Worm (Caenorhabditis elegans) whole organism, L4 larva: Measurements from ENCODE around the gene Y53C12B.1.

Experiments used
- F44E2.7 ChIP-seq: fragments of 200-800 bp; sonication (Bioruptor generic); IDR thresholded peaks from 2 replicates; pipeline ENCODE4 v2.1.2; 2022; ENCODE audit warnings: missing genetic modification characterization, missing compliant biosample characterization
- T20F7.1 ChIP-seq: fragments of 200-800 bp; sonication (Bioruptor generic); optimal IDR thresholded peaks from 2 replicates; lab custom pipeline; 2018; ENCODE audit warnings: mild to moderate bottlenecking, missing genetic modification characterization, missing compliant biosample characterization
- T26A8.4 ChIP-seq: fragments of 200-800 bp; sonication (Bioruptor generic); IDR thresholded peaks from 2 replicates; pipeline ENCODE4 v1.3.6; 2022; ENCODE audit warnings: missing genetic modification characterization, missing compliant biosample characterization
- Y105C5A.15 ChIP-seq: fragments of 200-800 bp; sonication (Bioruptor generic); IDR thresholded peaks from 2 replicates; pipeline ENCODE4 v1.3.6; 2022; ENCODE audit warnings: missing genetic modification characterization, missing compliant biosample characterization
- Y48G9A.11 ChIP-seq: fragments of 200-800 bp; sonication (Bioruptor generic); IDR thresholded peaks from 2 replicates; pipeline ENCODE4 v1.3.6; 2022; ENCODE audit warnings: missing genetic modification reagents, missing genetic modification characterization, missing compliant biosample characterization
- Y5F2A.4 ChIP-seq: fragments of 200-800 bp; sonication (Bioruptor generic); optimal IDR thresholded peaks from 2 replicates; lab custom pipeline; 2018; ENCODE audit warnings: mild to moderate bottlenecking, missing genetic modification characterization, missing compliant biosample characterization
- ZK546.5 ChIP-seq, 2 experiments: sonication (generic microtip); optimal IDR thresholded peaks; 2 replicates each; lab custom pipeline; 2017; ENCODE audit warnings: missing biosample characterization in 2 of 2, missing genetic modification characterization in 2 of 2
- attf-4 ChIP-seq: sonication (generic microtip); optimal IDR thresholded peaks from 3 replicates; lab custom pipeline; 2017; ENCODE audit warnings: missing biosample characterization, missing genetic modification characterization
- ceh-82 ChIP-seq: sonication (generic microtip); optimal IDR thresholded peaks from 2 replicates; lab custom pipeline; 2017; ENCODE audit warnings: missing biosample characterization, missing genetic modification characterization
- ces-1 ChIP-seq: fragments of 150-350 bp; sonication (generic microtip); optimal IDR thresholded peaks from 4 replicates; lab custom pipeline; 2014; ENCODE audit warnings: missing biosample characterization, missing genetic modification reagents, missing genetic modification characterization
- ctbp-1 ChIP-seq: fragments of 200-800 bp; sonication (Bioruptor generic); IDR thresholded peaks from 2 replicates; pipeline ENCODE4 v1.3.6; 2022; ENCODE audit warnings: missing genetic modification reagents, missing genetic modification characterization, missing compliant biosample characterization
- daf-12 ChIP-seq: fragments of 150-350 bp; optimal IDR thresholded peaks from 2 replicates; lab custom pipeline; 2014; ENCODE audit warnings: missing biosample characterization, missing genetic modification reagents, missing genetic modification characterization
- daf-16 ChIP-seq, 3 experiments: sonication (generic microtip); optimal IDR thresholded peaks; 2 replicates each; lab custom pipeline; 2016 to 2017; ENCODE audit warnings: missing genetic modification characterization in 3 of 3, missing genetic modification reagents in 3 of 3, mild to moderate bottlenecking in 2 of 3, missing compliant biosample characterization in 2 of 3, missing biosample characterization in 1 of 3, moderate library complexity in 1 of 3
- daf-8 ChIP-seq: fragments of 200-800 bp; sonication (Bioruptor generic); IDR thresholded peaks from 2 replicates; pipeline ENCODE4 v1.3.6; 2022; ENCODE audit warnings: missing genetic modification characterization, missing compliant biosample characterization
- dmd-9 ChIP-seq: fragments of 200-800 bp; sonication (Bioruptor generic); IDR thresholded peaks from 2 replicates; pipeline ENCODE4 v1.3.6; 2022; ENCODE audit warnings: missing genetic modification reagents, missing genetic modification characterization, missing compliant biosample characterization
- duxl-1 ChIP-seq: sonication (generic microtip); optimal IDR thresholded peaks from 2 replicates; lab custom pipeline; 2016; ENCODE audit warnings: mild to moderate bottlenecking, missing genetic modification characterization, moderate library complexity, missing compliant biosample characterization; ENCODE audit not compliant: poor library complexity
- dve-1 ChIP-seq: sonication (generic microtip); optimal IDR thresholded peaks from 2 replicates; lab custom pipeline; 2017; ENCODE audit warnings: antibody characterized with exemption, mild to moderate bottlenecking, missing genetic modification characterization, missing compliant biosample characterization; ENCODE audit not compliant: insufficient read depth
- egl-27 ChIP-seq: sonication (generic microtip); optimal IDR thresholded peaks from 3 replicates; lab custom pipeline; 2017; ENCODE audit warnings: missing biosample characterization, missing genetic modification reagents, missing genetic modification characterization
- fos-1 ChIP-seq: fragments of 150-350 bp; optimal IDR thresholded peaks from 2 replicates; lab custom pipeline; 2014; ENCODE audit warnings: missing biosample characterization, missing genetic modification characterization
- hlh-11 ChIP-seq: fragments of 200-800 bp; sonication (Bioruptor generic); optimal IDR thresholded peaks from 2 replicates; lab custom pipeline; 2018; ENCODE audit warnings: mild to moderate bottlenecking, missing genetic modification characterization, missing compliant biosample characterization
- hlh-30 ChIP-seq: sonication (generic microtip); optimal IDR thresholded peaks from 2 replicates; lab custom pipeline; 2017; ENCODE audit warnings: antibody characterized with exemption, mild to moderate bottlenecking, missing genetic modification characterization, missing compliant biosample characterization; ENCODE audit not compliant: insufficient read depth
- hmg-1.1 ChIP-seq: fragments of 200-800 bp; sonication (Bioruptor generic); IDR thresholded peaks from 2 replicates; pipeline ENCODE4 v1.3.6; 2022; ENCODE audit warnings: missing genetic modification reagents, missing genetic modification characterization, missing compliant biosample characterization
- jun-1 ChIP-seq: fragments of 150-350 bp; optimal IDR thresholded peaks from 2 replicates; lab custom pipeline; 2014; ENCODE audit warnings: missing biosample characterization, missing genetic modification reagents, missing genetic modification characterization
- lin-1 ChIP-seq: fragments of 200-800 bp; sonication (Bioruptor generic); IDR thresholded peaks from 2 replicates; pipeline ENCODE4 v1.3.6; 2022; ENCODE audit warnings: missing genetic modification reagents, missing genetic modification characterization, missing compliant biosample characterization
- lin-13 ChIP-seq: fragments of 150-350 bp; optimal IDR thresholded peaks from 2 replicates; lab custom pipeline; 2014; ENCODE audit warnings: missing biosample characterization, missing genetic modification reagents, missing genetic modification characterization
- lir-3 ChIP-seq: sonication (generic microtip); optimal IDR thresholded peaks from 2 replicates; lab custom pipeline; 2016; ENCODE audit warnings: mild to moderate bottlenecking, missing genetic modification characterization, missing compliant biosample characterization
- madf-5 ChIP-seq, 2 experiments: fragments of 200-800 bp; sonication (Bioruptor generic); IDR thresholded peaks; 2 replicates each; pipeline ENCODE4 v1.3.6; 2022; ENCODE audit warnings: missing compliant biosample characterization in 2 of 2, missing genetic modification characterization in 2 of 2
- mdl-1 ChIP-seq, 2 experiments: fragments of 150-350 bp in 1 of 2; sonication (generic microtip) in 1 of 2; optimal IDR thresholded peaks; 2 replicates each; lab custom pipeline; 2014 to 2017; ENCODE audit warnings: missing biosample characterization in 2 of 2, missing genetic modification characterization in 2 of 2
- mdt-29 ChIP-seq: fragments of 200-800 bp; sonication (Bioruptor generic); IDR thresholded peaks from 2 replicates; pipeline ENCODE4 v1.3.6; 2022; ENCODE audit warnings: missing genetic modification reagents, missing genetic modification characterization, missing compliant biosample characterization
- nhr-102 ChIP-seq: sonication (generic microtip); optimal IDR thresholded peaks from 2 replicates; lab custom pipeline; 2016; ENCODE audit warnings: mild to moderate bottlenecking, missing genetic modification characterization, moderate library complexity, missing compliant biosample characterization
- nhr-11 ChIP-seq: fragments of 150-350 bp; optimal IDR thresholded peaks from 2 replicates; lab custom pipeline; 2014; ENCODE audit warnings: missing biosample characterization, missing genetic modification characterization
- nhr-41 ChIP-seq: fragments of 200-800 bp; sonication (Bioruptor generic); IDR thresholded peaks from 2 replicates; pipeline ENCODE4 v1.3.6; 2022; ENCODE audit warnings: missing genetic modification reagents, missing genetic modification characterization, missing compliant biosample characterization
- nhr-48 ChIP-seq: sonication (generic microtip); optimal IDR thresholded peaks from 2 replicates; lab custom pipeline; 2016; ENCODE audit warnings: mild to moderate bottlenecking, missing genetic modification characterization, missing compliant biosample characterization
- nhr-76 ChIP-seq: fragments of 150-350 bp; optimal IDR thresholded peaks from 2 replicates; lab custom pipeline; 2014; ENCODE audit warnings: missing biosample characterization, missing genetic modification characterization
- nhr-77 ChIP-seq: fragments of 150-350 bp; optimal IDR thresholded peaks from 2 replicates; lab custom pipeline; 2014; ENCODE audit warnings: missing biosample characterization, missing genetic modification characterization
- pqm-1 ChIP-seq: sonication (generic microtip); optimal IDR thresholded peaks from 2 replicates; lab custom pipeline; 2017; ENCODE audit warnings: missing biosample characterization, missing genetic modification characterization
- saeg-2 ChIP-seq: fragments of 200-800 bp; sonication (Bioruptor generic); IDR thresholded peaks from 2 replicates; pipeline ENCODE4 v1.3.6; 2022; ENCODE audit warnings: missing genetic modification reagents, missing genetic modification characterization, missing compliant biosample characterization
- set-16 ChIP-seq: fragments of 200-800 bp; sonication (Bioruptor generic); IDR thresholded peaks from 2 replicates; pipeline ENCODE4 v1.3.6; 2022; ENCODE audit warnings: missing genetic modification reagents, missing genetic modification characterization, missing compliant biosample characterization
- skn-1 ChIP-seq: fragments of 150-350 bp; optimal IDR thresholded peaks from 2 replicates; lab custom pipeline; 2014; ENCODE audit warnings: missing biosample characterization, missing genetic modification characterization
- spr-3 ChIP-seq: fragments of 200-800 bp; sonication (Bioruptor generic); optimal IDR thresholded peaks from 2 replicates; lab custom pipeline; 2018; ENCODE audit warnings: mild to moderate bottlenecking, missing genetic modification characterization, missing compliant biosample characterization
- tra-1 ChIP-seq: fragments of 200-800 bp; sonication (Bioruptor generic); IDR thresholded peaks from 2 replicates; pipeline ENCODE4 v1.3.6; 2022; ENCODE audit warnings: missing genetic modification reagents, missing genetic modification characterization, missing compliant biosample characterization
- unc-130 ChIP-seq: sonication (generic microtip); optimal IDR thresholded peaks from 2 replicates; lab custom pipeline; 2016; ENCODE audit warnings: missing genetic modification reagents, missing genetic modification characterization, missing compliant biosample characterization
- unc-62 ChIP-seq, 3 experiments: fragments of 150-350 bp in 1 of 3; sonication (generic microtip); optimal IDR thresholded peaks in 2 of 3; peaks in 1 of 3; 1 replicate in 1 of 3; 2 replicates in 2 of 3; lab custom pipeline; 2014 to 2017; ENCODE audit warnings: missing biosample characterization in 3 of 3, missing genetic modification characterization in 3 of 3, missing genetic modification reagents in 3 of 3, missing genotype in 1 of 3
- zfp-3 ChIP-seq: fragments of 200-800 bp; sonication (Bioruptor generic); conservative IDR thresholded peaks from 2 replicates; pipeline ENCODE4 v1.3.6; 2022; ENCODE audit warnings: missing genetic modification reagents, missing genetic modification characterization, missing compliant biosample characterization
- zip-11 ChIP-seq: fragments of 200-800 bp; sonication (Bioruptor generic); IDR thresholded peaks from 2 replicates; pipeline ENCODE4 v1.3.6; 2022; ENCODE audit warnings: missing genetic modification characterization, missing compliant biosample characterization
- zip-2 ChIP-seq: fragments of 150-350 bp; optimal IDR thresholded peaks from 2 replicates; lab custom pipeline; 2014; ENCODE audit warnings: missing biosample characterization, missing genetic modification characterization
- ztf-11 ChIP-seq: fragments of 150-350 bp; optimal IDR thresholded peaks from 2 replicates; lab custom pipeline; 2014; ENCODE audit warnings: missing biosample characterization, missing genetic modification characterization
- ztf-7 ChIP-seq: fragments of 150-350 bp; optimal IDR thresholded peaks from 2 replicates; lab custom pipeline; 2014; ENCODE audit warnings: missing biosample characterization, missing genetic modification characterization

Gene Y53C12B.1

ce11 chrII:9775790-9776189, 29.9 kb upstream of the Y53C12B.1 start, which contains the start of gene T10B9.9:
Gene T10B9.9 (minus strand): TSS chrII:9775890.
- TF ChIP-seq Y5F2A.4 (GFP tag; lab: Kevin White, UChicago): no peak
- TF ChIP-seq nhr-76 (tag; lab: Kevin White, UChicago): no peak
- TF ChIP-seq T26A8.4: no peak
- no peak for TF ChIP-seq Y105C5A.15 (GFP tag; lab: Robert Waterston, UW)
- TF ChIP-seq dmd-9 (GFP tag; lab: Robert Waterston, UW): no peak
- no peak for TF ChIP-seq nhr-41 (GFP tag; lab: Robert Waterston, UW)
- TF ChIP-seq spr-3 (GFP tag; lab: Kevin White, UChicago): no peak
- no peak for TF ChIP-seq mdl-1 (tag; optimal IDR thresholded peaks at IDR 0.05; lab: Kevin White, UChicago)
- TF ChIP-seq skn-1 (tag; lab: Kevin White, UChicago): no peak
- TF ChIP-seq duxl-1 (tag; lab: Kevin White, UChicago): no peak
- TF ChIP-seq unc-130 (GFP tag; lab: Kevin White, UChicago): no peak
- no peak for TF ChIP-seq hlh-30
- no peak for TF ChIP-seq daf-16 (GFP tag; optimal IDR thresholded peaks at IDR 0.05; lab: Kevin White, UChicago)
- no peak for TF ChIP-seq daf-16 (tag; optimal IDR thresholded peaks at IDR 0.05; lab: Kevin White, UChicago)
- no peak for TF ChIP-seq ztf-11
- no peak for TF ChIP-seq nhr-48 (tag; lab: Kevin White, UChicago)
- TF ChIP-seq unc-62 (GFP tag; optimal IDR thresholded peaks at IDR 0.05 in 1 of 2; lab: Kevin White, UChicago): no peak
- TF ChIP-seq unc-62 (tag; optimal IDR thresholded peaks at IDR 0.05; lab: Kevin White, UChicago): no peak

DNA sequence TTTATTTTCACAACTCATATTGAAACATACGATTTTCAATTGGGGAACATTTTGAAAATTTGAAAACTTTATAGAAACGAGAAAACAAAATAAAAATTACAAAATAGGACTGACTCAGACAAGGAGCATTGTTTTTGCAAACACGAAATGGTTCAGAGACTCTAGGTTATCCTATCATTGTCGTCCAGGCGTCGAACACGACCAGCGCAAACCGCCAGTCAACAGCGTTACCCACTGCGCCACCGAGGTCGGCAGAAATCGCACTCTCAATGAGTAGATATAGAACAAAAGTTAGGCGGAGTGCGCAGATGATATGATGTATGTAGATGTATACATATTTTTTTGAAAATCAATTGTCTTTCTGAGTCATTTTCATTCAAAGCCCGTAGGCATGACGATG, 28.8 kb upstream of the Y53C12B.1 start:
- TF ChIP-seq daf-16 (GFP tag; optimal IDR thresholded peaks at IDR 0.05; lab: Kevin White, UChicago): peak; percentile 23 to 83
- peak; percentile 75 for TF ChIP-seq daf-16 (tag; optimal IDR thresholded peaks at IDR 0.05; lab: Kevin White, UChicago)
- TF ChIP-seq nhr-102 (tag; lab: Kevin White, UChicago): peak; percentile 85
- TF ChIP-seq ceh-82 (tag; lab: Kevin White, UChicago): no peak
- peak; percentile 66 to 77; a peak in 2 of 4 replicates for TF ChIP-seq madf-5 (GFP tag; IDR thresholded peaks at IDR 0.05; lab: Robert Waterston, UW)
- TF ChIP-seq hlh-11 (tag; lab: Kevin White, UChicago): no peak
- peak; percentile 85 for TF ChIP-seq Y48G9A.11
- no peak for TF ChIP-seq ces-1
- TF ChIP-seq ZK546.5 (tag; optimal IDR thresholded peaks at IDR 0.05; lab: Kevin White, UChicago): no peak
- TF ChIP-seq F44E2.7 (GFP tag; lab: Robert Waterston, UW): 0 out of 2 replicates have a peak, but pooled peaks have one; percentile 49
- TF ChIP-seq daf-12 (tag; lab: Kevin White, UChicago): no peak
- no peak for TF ChIP-seq zip-11 (GFP tag; lab: Robert Waterston, UW)
- TF ChIP-seq jun-1 (tag; lab: Kevin White, UChicago): no peak
- TF ChIP-seq zfp-3 (GFP tag; lab: Robert Waterston, UW): no peak
- no peak for TF ChIP-seq egl-27 (tag; lab: Kevin White, UChicago)
- peak; percentile 32 for TF ChIP-seq nhr-48 (tag; lab: Kevin White, UChicago)
- TF ChIP-seq T26A8.4: peak; percentile 81
- TF ChIP-seq set-16 (GFP tag; lab: Robert Waterston, UW): no peak
- no peak for TF ChIP-seq nhr-11 (tag; lab: Kevin White, UChicago)
- peak; percentile 63 for TF ChIP-seq dve-1 (tag; lab: Kevin White, UChicago)
- TF ChIP-seq ctbp-1: peak; percentile 78
- TF ChIP-seq ztf-7: peak; percentile 33
- TF ChIP-seq T20F7.1 (GFP tag; lab: Kevin White, UChicago): peak; percentile 44
- peak; percentile 76 for TF ChIP-seq Y5F2A.4 (GFP tag; lab: Kevin White, UChicago)
- no peak for TF ChIP-seq pqm-1 (tag; lab: Kevin White, UChicago)
- TF ChIP-seq lin-13 (GFP tag; lab: Kevin White, UChicago): no peak
- peak; percentile 89 for TF ChIP-seq hmg-1.1 (GFP tag; lab: Robert Waterston, UW)
- peak; percentile 74 for TF ChIP-seq unc-130 (GFP tag; lab: Kevin White, UChicago)
- no peak for TF ChIP-seq mdl-1 (tag; optimal IDR thresholded peaks at IDR 0.05; lab: Kevin White, UChicago)
- TF ChIP-seq saeg-2 (GFP tag; lab: Robert Waterston, UW): peak; percentile 51; the same call in 1 of the 2 replicates
- no peak for TF ChIP-seq daf-8 (GFP tag; lab: Robert Waterston, UW)
- TF ChIP-seq fos-1 (tag; lab: Kevin White, UChicago): no peak
- TF ChIP-seq attf-4 (tag; lab: Kevin White, UChicago): no peak
- TF ChIP-seq nhr-77 (tag; lab: Kevin White, UChicago): no peak
- peak; percentile 20 for TF ChIP-seq zip-2
- TF ChIP-seq lir-3: peak; percentile 36
- peak; percentile 73 for TF ChIP-seq mdt-29
- TF ChIP-seq lin-1 (GFP tag; lab: Robert Waterston, UW): peak; percentile 86
- peak; percentile 85 for TF ChIP-seq tra-1 (GFP tag; lab: Robert Waterston, UW)
- TF ChIP-seq nhr-41 (GFP tag; lab: Robert Waterston, UW): peak; percentile 88; the same call in 1 of the 2 replicates
